Worm (Caenorhabditis elegans) whole organism, late embryonic: Measurements from ENCODE around the gene F16G10.1.

Experiments
- K09A11.1 ChIP-seq: sonication (generic microtip); optimal IDR thresholded peaks from 2 replicates; lab custom pipeline; 2017; ENCODE audit warnings: antibody characterized with exemption, mild to moderate bottlenecking, missing genetic modification characterization, missing compliant biosample characterization; ENCODE audit not compliant: insufficient read depth
- ceh-18 ChIP-seq: sonication (generic microtip); optimal IDR thresholded peaks from 2 replicates; lab custom pipeline; 2016; ENCODE audit warnings: missing genetic modification characterization, missing compliant biosample characterization
- ceh-24 ChIP-seq: sonication (generic microtip); optimal IDR thresholded peaks from 2 replicates; lab custom pipeline; 2016; ENCODE audit warnings: mild to moderate bottlenecking, missing genetic modification characterization, missing compliant biosample characterization
- ceh-34 ChIP-seq: sonication (generic microtip); optimal IDR thresholded peaks from 2 replicates; lab custom pipeline; 2016; ENCODE audit warnings: mild to moderate bottlenecking, missing genetic modification characterization, missing compliant biosample characterization
- dmd-4 ChIP-seq: sonication (generic microtip); optimal IDR thresholded peaks from 2 replicates; lab custom pipeline; 2016; ENCODE audit warnings: borderline replicate concordance, missing genetic modification characterization, missing compliant biosample characterization
- ets-4 ChIP-seq: sonication (generic microtip); optimal IDR thresholded peaks from 2 replicates; lab custom pipeline; 2016; ENCODE audit warnings: missing genetic modification characterization, missing compliant biosample characterization
- fkh-10 ChIP-seq: fragments of 150-350 bp; optimal IDR thresholded peaks from 2 replicates; lab custom pipeline; 2014; ENCODE audit warnings: missing biosample characterization, missing genetic modification reagents, missing genetic modification characterization
- hlh-8 ChIP-seq: sonication (generic microtip); optimal IDR thresholded peaks from 2 replicates; lab custom pipeline; 2016; ENCODE audit warnings: missing genotype, missing genetic modification characterization, missing compliant biosample characterization
- lim-6 ChIP-seq: sonication (generic microtip); optimal IDR thresholded peaks from 2 replicates; lab custom pipeline; 2016; ENCODE audit warnings: missing genetic modification characterization, missing compliant biosample characterization
- lin-11 ChIP-seq: fragments of 200-800 bp; sonication (Bioruptor generic); optimal IDR thresholded peaks from 2 replicates; lab custom pipeline; 2018; ENCODE audit warnings: mild to moderate bottlenecking, missing genetic modification characterization, missing compliant biosample characterization
- nhr-232 ChIP-seq: sonication (generic microtip); optimal IDR thresholded peaks from 2 replicates; lab custom pipeline; 2016; ENCODE audit warnings: missing genetic modification characterization, missing compliant biosample characterization
- pat-9 ChIP-seq: fragments of 200-800 bp; sonication (Bioruptor generic); optimal IDR thresholded peaks from 2 replicates; lab custom pipeline; 2018; ENCODE audit warnings: mild to moderate bottlenecking, missing genetic modification characterization, moderate library complexity, missing compliant biosample characterization

ce11 chrII:2366623-2367365 is 37.3 kb upstream of the F16G10.1 start, which contains the start of the genes F43C11.12 and F16G10.5:
- TF ChIP-seq fkh-10 (GFP tag; lab: Kevin White, UChicago) (no peak), hlh-8 (no peak), dmd-4 (tag; lab: Kevin White, UChicago) (no peak), lim-6 (tag; lab: Kevin White, UChicago) (no peak), K09A11.1 (tag; lab: Kevin White, UChicago) (no peak), ceh-34 (tag; lab: Kevin White, UChicago) (no peak), nhr-232 (no peak), ceh-18 (no peak), lin-11 (tag; lab: Kevin White, UChicago) (no peak), ets-4 (no peak), pat-9 (tag; lab: Kevin White, UChicago) (no peak), ceh-24 (tag; lab: Kevin White, UChicago) (no peak)
